Worm (Caenorhabditis elegans): ENCODE results near the gene srh-71.

The srh-71 gene

DNA sequence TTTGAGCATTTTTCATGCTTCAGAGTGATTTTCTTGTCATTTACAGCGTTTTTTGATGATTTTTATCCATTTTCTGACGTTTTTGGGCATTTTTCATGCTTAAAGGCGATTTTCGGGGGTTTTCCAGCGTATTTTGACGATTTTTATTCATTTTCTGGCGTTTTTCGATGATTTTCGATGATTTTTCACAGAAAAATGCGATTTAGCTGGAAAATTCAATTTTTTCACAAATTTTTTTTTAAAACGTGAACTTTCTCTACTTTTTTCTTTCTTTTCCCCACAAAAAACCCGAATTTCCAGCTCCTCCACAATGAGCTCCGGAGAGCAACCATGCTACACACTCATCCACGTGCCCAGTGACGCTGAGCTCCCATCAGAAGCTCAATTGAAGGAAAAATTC is 44.8 kb upstream of the srh-71 start, which contains the start of gene copb-1:
TSS of gene copb-1 (plus strand) at position 301 of the 400 bp plus-strand sequence.
- no peak for TF ChIP-seq nhr-77 (tag; optimal IDR thresholded peaks at IDR 0.05)
- TF ChIP-seq gmeb-1 (tag; optimal IDR thresholded peaks at IDR 0.05): no peak
- TF ChIP-seq nhr-12 (tag; optimal IDR thresholded peaks at IDR 0.05): no peak
- TF ChIP-seq mab-5 (tag; optimal IDR thresholded peaks at IDR 0.05): no peak

DNA sequence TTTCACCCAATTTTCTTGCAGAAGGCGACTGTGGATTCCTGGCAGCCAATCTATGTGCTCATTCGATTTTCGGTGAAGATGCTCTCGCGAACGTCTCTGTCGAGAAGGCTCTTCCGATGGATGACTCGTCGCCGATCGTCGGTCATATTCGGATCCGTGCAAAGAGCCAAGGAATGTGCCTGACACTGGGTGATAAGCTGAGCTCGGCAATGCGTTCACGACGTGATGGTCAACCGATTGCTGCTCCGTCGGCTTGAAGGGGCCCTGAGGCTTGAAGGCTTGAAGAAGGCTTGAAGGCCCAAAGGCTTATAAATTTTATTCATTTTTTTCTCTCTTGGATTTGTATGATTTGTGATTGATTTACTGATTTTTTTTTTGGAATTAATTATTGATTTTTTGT is 36.2 kb upstream of the srh-71 start:
- no peak for TF ChIP-seq lsy-2 (tag; optimal IDR thresholded peaks at IDR 0.05)
- no peak for TF ChIP-seq gmeb-1 (tag; optimal IDR thresholded peaks at IDR 0.05)
- no peak for TF ChIP-seq lin-13 (GFP tag; optimal IDR thresholded peaks at IDR 0.05)

DNA sequence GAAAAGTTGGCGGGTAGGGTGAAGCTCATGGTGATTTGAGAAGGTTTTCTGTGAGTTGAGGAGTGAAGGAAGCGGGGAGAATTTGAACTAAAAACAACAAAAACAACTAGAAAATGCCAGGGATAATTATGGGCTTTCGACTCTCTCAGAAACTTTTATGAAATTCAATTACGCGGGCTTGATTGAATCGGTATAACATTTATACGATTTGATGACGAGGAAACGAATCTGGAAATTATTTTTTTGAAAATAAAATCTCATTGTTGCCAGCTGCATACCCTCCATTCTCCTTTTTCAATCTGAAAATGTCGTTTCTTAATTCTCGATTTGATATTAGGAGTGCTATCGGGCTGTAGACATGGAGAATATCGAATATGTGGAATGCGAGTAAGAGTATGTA is 32.0 kb upstream of the srh-71 start, which contains the start of gene srg-21:
TSS of gene srg-21 (minus strand) at position 101 of the 400 bp plus-strand sequence.
- TF ChIP-seq ceh-16 (tag; optimal IDR thresholded peaks at IDR 0.05): no peak

DNA sequence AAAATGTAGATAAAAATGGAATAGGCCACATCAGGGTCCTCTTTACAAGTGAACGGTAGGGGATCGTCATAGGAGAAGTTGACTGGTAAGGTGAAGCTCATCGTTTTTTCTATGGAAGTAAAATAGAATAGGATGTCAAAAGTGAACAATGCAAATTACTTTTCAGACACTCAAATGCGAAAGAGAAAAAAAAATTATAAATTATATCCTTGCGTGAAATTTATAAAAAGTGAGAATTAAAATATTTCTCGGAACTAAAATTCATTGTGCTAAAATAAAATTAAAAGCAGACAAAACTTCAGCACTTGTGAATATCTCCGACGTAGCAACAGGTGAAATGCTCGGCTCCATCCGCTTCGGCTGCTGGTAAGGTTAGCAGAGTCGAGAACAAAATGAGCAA is 30.0 kb upstream of the srh-71 start, which contains the start of gene srg-22:
TSS of gene srg-22 (minus strand) at position 101 of the 400 bp plus-strand sequence.
- TF ChIP-seq lin-13 (GFP tag; optimal IDR thresholded peaks at IDR 0.05) (no peak), unc-39 (tag; optimal IDR thresholded peaks at IDR 0.05) (no peak), alr-1 (tag; optimal IDR thresholded peaks at IDR 0.05) (no peak), F13H6.1 (tag; optimal IDR thresholded peaks at IDR 0.05) (no peak), unc-55 (GFP tag; optimal IDR thresholded peaks at IDR 0.05) (no peak), lin-11 (tag; optimal IDR thresholded peaks at IDR 0.05) (no peak), zag-1 (tag; optimal IDR thresholded peaks at IDR 0.05) (no peak), nhr-21 (tag; optimal IDR thresholded peaks at IDR 0.05) (no peak), nhr-12 (tag; optimal IDR thresholded peaks at IDR 0.05) (no peak), ztf-1 (GFP tag; conservative IDR thresholded peaks at IDR 0.05) (no peak), snpc-4 (tag; optimal IDR thresholded peaks at IDR 0.05) (no peak), mdl-1 (tag; optimal IDR thresholded peaks at IDR 0.05) (no peak), Y55F3AM.14 (GFP tag; optimal IDR thresholded peaks at IDR 0.05) (no peak), sma-3 (GFP tag; optimal IDR thresholded peaks at IDR 0.05) (no peak), elt-3 (tag; optimal IDR thresholded peaks at IDR 0.05) (no peak), egl-27 (tag; optimal IDR thresholded peaks at IDR 0.05) (no peak), ZK546.5 (tag; optimal IDR thresholded peaks at IDR 0.05) (no peak), lsy-2 (tag; optimal IDR thresholded peaks at IDR 0.05) (no peak)

DNA sequence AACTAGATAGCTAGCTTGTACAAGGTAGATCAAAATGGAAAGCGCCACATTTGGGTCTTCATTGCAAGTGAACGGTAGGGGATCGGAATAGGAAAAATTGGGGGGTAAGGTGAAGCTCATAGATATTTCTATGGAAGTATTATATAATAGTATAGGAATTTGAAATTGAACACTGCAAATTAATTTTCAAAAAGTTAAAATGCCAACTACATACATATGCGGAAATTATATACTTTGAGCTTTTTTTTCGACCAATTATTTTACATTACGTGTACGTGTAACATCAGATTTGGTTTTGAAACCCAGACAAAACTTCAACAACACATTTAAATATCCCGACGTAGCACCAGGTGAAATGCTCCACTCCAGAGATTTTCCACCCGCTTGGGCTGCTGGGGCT is 27.2 kb upstream of the srh-71 start, which contains the start of gene srg-23:
TSS of gene srg-23 (minus strand) at position 101 of the 400 bp plus-strand sequence.
- TF ChIP-seq sma-3 (GFP tag; optimal IDR thresholded peaks at IDR 0.05) (no peak), crh-2 (tag; optimal IDR thresholded peaks at IDR 0.05) (no peak), lin-39 (tag; optimal IDR thresholded peaks at IDR 0.05) (no peak), nhr-6 (tag; optimal IDR thresholded peaks at IDR 0.05) (no peak), nhr-237 (tag; optimal IDR thresholded peaks at IDR 0.05) (no peak), lin-13 (GFP tag; optimal IDR thresholded peaks at IDR 0.05) (no peak), ama-1 (optimal IDR thresholded peaks at IDR 0.05) (no peak), blmp-1 (tag; optimal IDR thresholded peaks at IDR 0.05; ENCODE audit: insufficient read depth) (no peak), nhr-12 (tag; optimal IDR thresholded peaks at IDR 0.05) (no peak), unc-62 (GFP tag; optimal IDR thresholded peaks at IDR 0.05) (no peak), elt-3 (tag; optimal IDR thresholded peaks at IDR 0.05) (no peak), nhr-25 (tag; optimal IDR thresholded peaks at IDR 0.05) (no peak), nhr-23 (tag; optimal IDR thresholded peaks at IDR 0.05) (no peak), ztf-4 (tag; optimal IDR thresholded peaks at IDR 0.05) (no peak), skn-1 (tag; optimal IDR thresholded peaks at IDR 0.05) (no peak), R02D3.7 (tag; optimal IDR thresholded peaks at IDR 0.05) (no peak), mdl-1 (tag; optimal IDR thresholded peaks at IDR 0.05) (no peak), nhr-10 (tag; optimal IDR thresholded peaks at IDR 0.05) (no peak), unc-55 (GFP tag; optimal IDR thresholded peaks at IDR 0.05) (no peak), ztf-1 (GFP tag; conservative IDR thresholded peaks at IDR 0.05) (no peak)
